Fruit fly (Drosophila melanogaster) whole organism, embryonic: Measurements from ENCODE around the gene Ir68b.

Experiments
- Aef1 ChIP-seq: fragments of 200-800 bp; sonication (Bioruptor generic); IDR thresholded peaks from 3 replicates; pipeline ENCODE4 v1.3.6; 2022; ENCODE audit warnings: missing biosample characterization, missing genetic modification characterization
- Awh ChIP-seq: fragments of 200-800 bp; sonication (Bioruptor generic); IDR thresholded peaks from 2 replicates; pipeline ENCODE4, ENCODE4 v1.3.6; 2022; ENCODE audit warnings: missing biosample characterization, missing genetic modification characterization
- Bgb ChIP-seq: fragments of 200-800 bp; sonication (Bioruptor generic); IDR thresholded peaks from 2 replicates; pipeline ENCODE4 v1.3.6; 2022; ENCODE audit warnings: missing biosample characterization, missing genetic modification characterization; ENCODE audit not compliant: partially characterized antibody
- CG1024 ChIP-seq: fragments of 200-800 bp; sonication (Bioruptor generic); IDR thresholded peaks from 2 replicates; pipeline ENCODE4 v1.3.6; 2022; ENCODE audit warnings: missing biosample characterization, missing genetic modification characterization
- CG11456 ChIP-seq: fragments of 200-800 bp; sonication (Bioruptor generic); IDR thresholded peaks from 3 replicates; pipeline ENCODE4 v1.3.6; 2022; ENCODE audit warnings: missing biosample characterization, missing genetic modification characterization
- CG11504 ChIP-seq: fragments of 200-800 bp; sonication (Bioruptor generic); optimal IDR thresholded peaks from 3 replicates; lab custom pipeline; 2019; ENCODE audit warnings: missing biosample characterization, mild to moderate bottlenecking, missing genetic modification characterization, moderate library complexity
- CG12236 ChIP-seq: fragments of 200-800 bp; sonication (Bioruptor generic); optimal IDR thresholded peaks from 2 replicates; lab custom pipeline; 2016; ENCODE audit warnings: missing biosample characterization, missing genetic modification characterization
- CG13894 ChIP-seq: fragments of 200-800 bp; sonication (Bioruptor generic); optimal IDR thresholded peaks from 3 replicates; lab custom pipeline; 2018; ENCODE audit warnings: missing biosample characterization, mild to moderate bottlenecking, missing genetic modification characterization, moderate library complexity
- CG14860 ChIP-seq: fragments of 200-800 bp; sonication (Bioruptor generic); IDR thresholded peaks from 3 replicates; pipeline ENCODE4 v1.3.6; 2022; ENCODE audit warnings: missing biosample characterization, missing genetic modification characterization; ENCODE audit not compliant: partially characterized antibody
- CG18599 ChIP-seq: fragments of 200-800 bp; sonication (Bioruptor generic); optimal IDR thresholded peaks from 3 replicates; lab custom pipeline; 2017; ENCODE audit warnings: missing biosample characterization, missing genetic modification characterization, mild to moderate bottlenecking, moderate library complexity, missing genetic modification reagents
- CG2875 ChIP-seq: fragments of 200-800 bp; sonication (Bioruptor generic); optimal IDR thresholded peaks from 2 replicates; lab custom pipeline; 2017; ENCODE audit warnings: missing biosample characterization, mild to moderate bottlenecking, missing genetic modification characterization, missing genetic modification reagents
- CG31224 ChIP-seq: fragments of 200-800 bp; sonication (Bioruptor generic); IDR thresholded peaks from 2 replicates; pipeline ENCODE4 v1.3.6; 2022; ENCODE audit warnings: missing biosample characterization, missing genetic modification characterization
- CG3995 ChIP-seq: fragments of 200-800 bp; sonication (Bioruptor generic); optimal IDR thresholded peaks from 3 replicates; lab custom pipeline; 2016; ENCODE audit warnings: missing biosample characterization, missing genetic modification characterization
- CG9215 ChIP-seq: fragments of 200-800 bp; sonication (Bioruptor generic); IDR thresholded peaks from 2 replicates; pipeline ENCODE4 v1.3.6; 2022; ENCODE audit warnings: missing biosample characterization, missing genetic modification characterization
- Camta ChIP-seq: fragments of 200-800 bp; sonication (Bioruptor generic); optimal IDR thresholded peaks from 2 replicates; lab custom pipeline; 2016; ENCODE audit warnings: missing biosample characterization, missing genetic modification characterization
- D ChIP-seq, 2 experiments: fragments of 200-800 bp in 1 of 2; fragments of >200 bp in 1 of 2; sonication (Bioruptor generic) in 1 of 2; optimal IDR thresholded peaks; 2 replicates in 1 of 2; 3 replicates in 1 of 2; lab custom pipeline; 2017; ENCODE audit warnings: mild to moderate bottlenecking in 1 of 2, missing biosample characterization in 1 of 2, missing genetic modification characterization in 1 of 2, missing genetic modification reagents in 1 of 2
- D19A ChIP-seq: fragments of 200-800 bp; optimal IDR thresholded peaks from 3 replicates; lab custom pipeline; 2019; ENCODE audit warnings: missing biosample characterization, mild to moderate bottlenecking, missing genetic modification characterization, moderate library complexity
- Dref ChIP-seq: fragments of 200-800 bp; sonication (Bioruptor generic); IDR thresholded peaks from 2 replicates; pipeline ENCODE4 v1.3.6; 2022; ENCODE audit warnings: missing biosample characterization, missing genetic modification characterization
- Eip74EF ChIP-seq, 2 experiments: fragments of 200-800 bp in 1 of 2; fragments of >200 bp in 1 of 2; sonication (Bioruptor generic) in 1 of 2; optimal IDR thresholded peaks; 2 replicates each; lab custom pipeline; 2017 to 2019; ENCODE audit warnings: missing biosample characterization in 2 of 2, missing genetic modification characterization in 2 of 2, mild to moderate bottlenecking in 1 of 2, moderate library complexity in 1 of 2
- Fer1 ChIP-seq: fragments of 200-800 bp; sonication (Bioruptor generic); optimal IDR thresholded peaks from 2 replicates; lab custom pipeline; 2017; ENCODE audit warnings: missing biosample characterization, mild to moderate bottlenecking, missing genetic modification characterization
- HLH3B ChIP-seq: fragments of 200-800 bp; sonication (Bioruptor generic); IDR thresholded peaks from 2 replicates; pipeline ENCODE4 v1.3.6; 2022; ENCODE audit warnings: missing biosample characterization, missing genetic modification characterization
- Hr3 ChIP-seq: fragments of 200-800 bp; sonication (Bioruptor generic); optimal IDR thresholded peaks from 3 replicates; lab custom pipeline; 2016; ENCODE audit warnings: missing biosample characterization, missing genetic modification characterization
- MTF-1 ChIP-seq: fragments of 200-800 bp; sonication (Bioruptor generic); optimal IDR thresholded peaks from 2 replicates; lab custom pipeline; 2018; ENCODE audit warnings: missing biosample characterization, mild to moderate bottlenecking, missing genetic modification characterization, borderline replicate concordance
- Nf-YC ChIP-seq: fragments of 200-800 bp; optimal IDR thresholded peaks from 3 replicates; lab custom pipeline; 2019; ENCODE audit warnings: missing biosample characterization, mild to moderate bottlenecking, missing genetic modification characterization, moderate library complexity
- PHDP ChIP-seq: fragments of 200-800 bp; sonication (Bioruptor generic); optimal IDR thresholded peaks from 3 replicates; lab custom pipeline; 2018; ENCODE audit warnings: missing biosample characterization, mild to moderate bottlenecking, missing genetic modification characterization, moderate library complexity
- Pdp1 ChIP-seq, 2 experiments: fragments of 200-800 bp; sonication (Bioruptor generic); optimal IDR thresholded peaks; 3 replicates each; lab custom pipeline; 2016; ENCODE audit warnings: missing biosample characterization in 2 of 2, missing genetic modification characterization in 2 of 2, mild to moderate bottlenecking in 1 of 2, moderate library complexity in 1 of 2
- Xrp1 ChIP-seq: fragments of 200-800 bp; sonication (Bioruptor generic); IDR thresholded peaks from 2 replicates; pipeline ENCODE4 v1.3.6; 2022; ENCODE audit warnings: missing biosample characterization, missing genetic modification characterization
- ara ChIP-seq: fragments of 200-800 bp; sonication (Bioruptor generic); IDR thresholded peaks from 2 replicates; pipeline ENCODE4 v1.3.6; 2022; ENCODE audit warnings: missing biosample characterization, missing genetic modification characterization
- bbx ChIP-seq: fragments of 200-800 bp; sonication (Bioruptor generic); IDR thresholded peaks from 2 replicates; pipeline ENCODE4 v1.3.6; 2022; ENCODE audit warnings: missing biosample characterization, missing genetic modification characterization; ENCODE audit not compliant: partially characterized antibody
- cad ChIP-seq: fragments of >200 bp; optimal IDR thresholded peaks from 2 replicates; lab custom pipeline; 2017; ENCODE audit warnings: missing biosample characterization, missing genetic modification characterization
- cas ChIP-seq: fragments of 200-800 bp; sonication (Bioruptor generic); IDR thresholded peaks from 2 replicates; pipeline ENCODE4 v1.3.6; 2022; ENCODE audit warnings: missing biosample characterization, missing genetic modification characterization
- chn ChIP-seq: fragments of 200-800 bp; sonication (Bioruptor generic); optimal IDR thresholded peaks from 2 replicates; lab custom pipeline; 2016; ENCODE audit warnings: missing biosample characterization, missing genetic modification characterization
- fru ChIP-seq: fragments of >200 bp; optimal IDR thresholded peaks from 2 replicates; lab custom pipeline; 2017
- gcm ChIP-seq: fragments of 200-800 bp; sonication (Bioruptor generic); optimal IDR thresholded peaks from 2 replicates; lab custom pipeline; 2019; ENCODE audit warnings: missing biosample characterization, mild to moderate bottlenecking, missing genetic modification characterization, moderate library complexity
- knrl ChIP-seq: fragments of 200-800 bp; sonication (Bioruptor generic); IDR thresholded peaks from 3 replicates; pipeline ENCODE4 v1.3.6; 2022; ENCODE audit warnings: missing biosample characterization, missing genetic modification characterization; ENCODE audit not compliant: partially characterized antibody
- lmd ChIP-seq: fragments of 200-800 bp; sonication (Bioruptor generic); IDR thresholded peaks from 2 replicates; pipeline ENCODE4 v1.3.6; 2022; ENCODE audit warnings: missing biosample characterization, missing genetic modification characterization
- mirr ChIP-seq: fragments of 200-800 bp; sonication (Bioruptor generic); optimal IDR thresholded peaks from 3 replicates; lab custom pipeline; 2018; ENCODE audit warnings: missing biosample characterization, mild to moderate bottlenecking, missing genetic modification characterization
- nerfin-1 ChIP-seq: fragments of 200-800 bp; sonication (Bioruptor generic); optimal IDR thresholded peaks from 3 replicates; lab custom pipeline; 2019; ENCODE audit warnings: missing biosample characterization, mild to moderate bottlenecking, missing genetic modification characterization, moderate library complexity
- nerfin-2 ChIP-seq: fragments of 200-800 bp; sonication (Bioruptor generic); IDR thresholded peaks from 2 replicates; pipeline ENCODE4 v1.3.6; 2022; ENCODE audit warnings: missing biosample characterization, missing genetic modification characterization; ENCODE audit not compliant: partially characterized antibody
- nom ChIP-seq: fragments of 200-800 bp; sonication (Bioruptor generic); optimal IDR thresholded peaks from 2 replicates; lab custom pipeline; 2017; ENCODE audit warnings: missing biosample characterization, missing genetic modification characterization, mild to moderate bottlenecking, moderate library complexity, missing genetic modification reagents
- pfk ChIP-seq: fragments of 200-800 bp; sonication (Bioruptor generic); optimal IDR thresholded peaks from 2 replicates; lab custom pipeline; 2018; ENCODE audit warnings: missing biosample characterization, mild to moderate bottlenecking, missing genetic modification characterization, moderate library complexity
- sima ChIP-seq: fragments of 200-800 bp; sonication (Bioruptor generic); optimal IDR thresholded peaks from 2 replicates; lab custom pipeline; 2016; ENCODE audit warnings: missing biosample characterization, missing genetic modification characterization
- stwl ChIP-seq: fragments of 200-800 bp; sonication (Bioruptor generic); optimal IDR thresholded peaks from 3 replicates; lab custom pipeline; 2018; ENCODE audit warnings: missing biosample characterization, mild to moderate bottlenecking, missing genetic modification characterization, moderate library complexity
- tio ChIP-seq: fragments of 200-800 bp; sonication (Bioruptor generic); optimal IDR thresholded peaks from 2 replicates; lab custom pipeline; 2017; ENCODE audit warnings: missing biosample characterization, missing genetic modification characterization, inconsistent platforms
- trh ChIP-seq: fragments of 200-800 bp; sonication (Bioruptor generic); optimal IDR thresholded peaks from 2 replicates; lab custom pipeline; 2016; ENCODE audit warnings: missing biosample characterization, missing genetic modification characterization
- usp ChIP-seq: fragments of >200 bp; optimal IDR thresholded peaks from 2 replicates; lab custom pipeline; 2017; ENCODE audit warnings: missing biosample characterization, missing genetic modification characterization
- wdn ChIP-seq: fragments of 200-800 bp; sonication (Bioruptor generic); IDR thresholded peaks from 2 replicates; pipeline ENCODE4 v1.3.6; 2022; ENCODE audit warnings: missing biosample characterization, missing genetic modification characterization
- zen2 ChIP-seq: fragments of 200-800 bp; sonication (Bioruptor generic); IDR thresholded peaks from 3 replicates; pipeline ENCODE4 v1.3.6; 2022; ENCODE audit warnings: missing biosample characterization, missing genetic modification characterization; ENCODE audit not compliant: partially characterized antibody

The Ir68b gene

DNA sequence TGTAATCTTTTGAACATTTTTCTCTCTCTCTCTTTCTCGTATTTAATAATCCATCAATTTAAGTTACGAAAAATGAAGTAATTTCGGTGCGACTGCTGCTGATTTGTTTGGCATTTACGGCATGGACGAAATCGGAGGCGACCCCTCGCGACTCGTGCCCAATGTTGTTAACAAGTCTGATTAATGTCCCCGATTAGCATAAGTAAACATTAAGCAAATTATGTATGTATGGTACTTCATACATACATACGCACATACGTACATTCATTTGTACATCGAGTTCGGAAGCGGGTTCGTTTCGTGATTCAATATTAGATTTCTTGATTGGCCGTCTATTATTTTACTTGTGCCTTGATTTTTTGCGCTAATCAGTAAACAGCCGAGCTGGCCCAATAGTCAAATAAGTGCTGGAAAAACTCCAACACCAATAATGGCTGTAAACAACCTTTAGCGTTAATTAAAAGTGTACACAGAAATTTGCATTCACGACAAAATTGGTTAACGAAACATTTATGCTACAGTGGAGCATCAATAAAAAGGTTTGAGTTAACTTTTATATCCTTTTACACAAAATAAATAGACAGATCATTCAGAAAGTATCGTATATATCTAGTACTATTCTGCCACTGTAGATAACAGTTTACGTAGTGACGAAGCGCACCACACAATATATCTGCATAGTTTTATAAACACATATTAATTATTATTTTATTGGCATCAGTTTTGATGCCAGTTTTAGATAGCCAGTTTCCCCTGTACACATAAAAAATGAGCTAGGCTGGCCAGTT is 36.1 kb downstream of the Ir68b start (continued):
- TF ChIP-seq Bgb (GFP tag; lab: Robert Waterston, UW) (no peak), Aef1 (GFP tag; lab: Robert Waterston, UW) (peak; percentile 69), CG13894 (peak; percentile 38), CG1024 (GFP tag; lab: Robert Waterston, UW) (no peak), zen2 (GFP tag; lab: Robert Waterston, UW) (no peak), ara (GFP tag; lab: Robert Waterston, UW) (0 out of 2 replicates have a peak, but pooled peaks have one; percentile 8), nerfin-1 (tag; lab: Kevin White, UChicago) (peak; percentile 28), pfk (no peak), CG31224 (GFP tag; lab: Robert Waterston, UW) (peak; percentile 52), D (optimal IDR thresholded peaks at IDR 0.05; lab: Kevin White, UChicago) (no peak), D (GFP tag; optimal IDR thresholded peaks at IDR 0.05; lab: Kevin White, UChicago) (no peak), nerfin-2 (no peak), CG11504 (tag; lab: Kevin White, UChicago) (peak; percentile 79), HLH3B (GFP tag; lab: Robert Waterston, UW) (no peak), cas (GFP tag; lab: Robert Waterston, UW) (no peak), CG9215 (GFP tag; lab: Robert Waterston, UW) (no peak), wdn (peak; percentile 23; the same call in 1 of the 2 replicates), bbx (GFP tag; lab: Robert Waterston, UW) (no peak), usp (no peak), CG12236 (no peak), CG14860 (GFP tag; lab: Robert Waterston, UW) (no peak), nom (GFP tag; lab: Kevin White, UChicago) (no peak), Eip74EF (GFP tag; optimal IDR thresholded peaks at IDR 0.05; lab: Kevin White, UChicago) (no peak), MTF-1 (GFP tag; lab: Kevin White, UChicago) (no peak), Awh (no peak), Xrp1 (GFP tag; lab: Robert Waterston, UW) (no peak; the same call in 1 of the 2 replicates), CG11456 (GFP tag; lab: Robert Waterston, UW) (peak; percentile 69; the same call in 2 of the 3 replicates), Nf-YC (tag; lab: Kevin White, UChicago) (peak; percentile 60), stwl (tag; lab: Kevin White, UChicago) (no peak), fru (lab: Kevin White, UChicago) (no peak), CG2875 (GFP tag; lab: Kevin White, UChicago) (no peak), Fer1 (GFP tag; lab: Kevin White, UChicago) (peak; percentile 65), mirr (GFP tag; lab: Kevin White, UChicago) (peak; percentile 74), trh (GFP tag; lab: Kevin White, UChicago) (peak; percentile 40), PHDP (peak; percentile 69), cad (GFP tag; lab: Kevin White, UChicago) (no peak), sima (GFP tag; lab: Kevin White, UChicago) (no peak), knrl (GFP tag; lab: Robert Waterston, UW) (no peak), lmd (peak; percentile 78), Camta (GFP tag; lab: Kevin White, UChicago) (no peak), Hr3 (GFP tag; lab: Kevin White, UChicago) (peak; percentile 45), Pdp1 (GFP tag; optimal IDR thresholded peaks at IDR 0.05; lab: Kevin White, UChicago) (peak; percentile 33 to 45), Dref (GFP tag; lab: Robert Waterston, UW) (no peak), CG3995 (GFP tag; lab: Kevin White, UChicago) (no peak), tio (GFP tag; lab: Kevin White, UChicago) (peak; percentile 47), D19A (peak; percentile 29), CG18599 (GFP tag; lab: Kevin White, UChicago) (peak; percentile 71), gcm (GFP tag; lab: Kevin White, UChicago) (no peak), chn (GFP tag; lab: Kevin White, UChicago) (no peak)
